Worm (Caenorhabditis elegans) whole organism, L2 larva: ENCODE measurements around the gene elo-6.

Source experiments
- alr-1 ChIP-seq: fragments of 150-350 bp; optimal IDR thresholded peaks from 2 replicates; lab custom pipeline; 2014; ENCODE audit warnings: missing biosample characterization, missing genetic modification characterization
- ama-1 ChIP-seq: fragments of 150-350 bp; optimal IDR thresholded peaks from 2 replicates; lab custom pipeline; 2018; ENCODE audit warnings: inconsistent platforms
- blmp-1 ChIP-seq: sonication (generic microtip); optimal IDR thresholded peaks from 2 replicates; lab custom pipeline; 2017; ENCODE audit warnings: missing genetic modification characterization, mild to moderate bottlenecking, missing compliant biosample characterization, antibody characterized with exemption, moderate library complexity; ENCODE audit not compliant: insufficient read depth
- egl-27 ChIP-seq: sonication (generic microtip); optimal IDR thresholded peaks from 3 replicates; lab custom pipeline; 2017; ENCODE audit warnings: missing biosample characterization, missing genetic modification reagents, missing genetic modification characterization
- elt-1 ChIP-seq: fragments of 150-350 bp; optimal IDR thresholded peaks from 2 replicates; lab custom pipeline; 2014; ENCODE audit warnings: missing biosample characterization, missing genetic modification characterization
- elt-3 ChIP-seq: sonication (generic microtip); optimal IDR thresholded peaks from 2 replicates; lab custom pipeline; 2017; ENCODE audit warnings: missing biosample characterization, missing genetic modification characterization
- fos-1 ChIP-seq: fragments of 150-350 bp; optimal IDR thresholded peaks from 2 replicates; lab custom pipeline; 2014; ENCODE audit warnings: missing biosample characterization, missing genetic modification characterization
- nhr-11 ChIP-seq: fragments of 150-350 bp; optimal IDR thresholded peaks from 2 replicates; lab custom pipeline; 2014; ENCODE audit warnings: missing biosample characterization, missing genetic modification characterization
- nhr-12 ChIP-seq: fragments of 150-350 bp; optimal IDR thresholded peaks from 2 replicates; lab custom pipeline; 2014; ENCODE audit warnings: missing biosample characterization, missing genetic modification characterization
- nhr-237 ChIP-seq: fragments of 150-350 bp; optimal IDR thresholded peaks from 2 replicates; lab custom pipeline; 2014; ENCODE audit warnings: missing biosample characterization, missing genetic modification characterization
- sem-4 ChIP-seq: fragments of 150-350 bp; optimal IDR thresholded peaks from 2 replicates; lab custom pipeline; 2014; ENCODE audit warnings: missing biosample characterization, missing genetic modification reagents, missing genetic modification characterization
- snpc-4 ChIP-seq: fragments of 150-350 bp; optimal IDR thresholded peaks from 2 replicates; lab custom pipeline; 2014; ENCODE audit warnings: missing biosample characterization, missing genetic modification characterization
- zag-1 ChIP-seq: fragments of 150-350 bp; optimal IDR thresholded peaks from 2 replicates; lab custom pipeline; 2014; ENCODE audit warnings: missing biosample characterization, missing genetic modification characterization

DNA sequence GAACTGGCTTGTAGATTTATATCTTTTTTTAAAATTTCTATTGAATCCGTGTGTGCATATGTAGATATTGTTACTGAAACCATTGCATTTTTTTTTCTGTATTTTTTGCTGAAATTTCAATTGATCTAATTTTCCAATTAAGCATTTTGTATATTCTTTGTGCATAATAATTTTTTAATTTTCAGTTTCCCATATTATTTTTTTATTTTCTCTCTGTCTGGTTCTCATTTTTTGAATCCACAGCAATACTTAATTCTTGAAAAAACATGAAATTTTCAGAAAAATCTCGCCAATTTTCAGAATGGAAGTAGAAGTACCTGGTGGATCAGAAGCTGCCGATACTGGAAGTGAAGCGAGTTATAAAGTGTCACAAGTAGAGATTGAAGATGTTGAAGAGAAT lies 21.8 kb downstream of the elo-6 start, which contains the start of gene sand-1:
- TF ChIP-seq zag-1 (tag; lab: Kevin White, UChicago) (no peak), alr-1 (tag; lab: Kevin White, UChicago) (no peak), snpc-4 (no peak), nhr-237 (tag; lab: Kevin White, UChicago) (no peak), sem-4 (tag; lab: Kevin White, UChicago) (no peak), blmp-1 (tag; lab: Kevin White, UChicago) (no peak), elt-1 (no peak), elt-3 (tag; lab: Kevin White, UChicago) (no peak), nhr-11 (no peak), nhr-12 (tag; lab: Kevin White, UChicago) (no peak), ama-1 (lab: Kevin White, UChicago) (no peak), fos-1 (tag; lab: Kevin White, UChicago) (no peak), egl-27 (tag; lab: Kevin White, UChicago) (no peak)
